Worm (Caenorhabditis elegans): ENCODE data around the gene nhr-59.

DNA sequence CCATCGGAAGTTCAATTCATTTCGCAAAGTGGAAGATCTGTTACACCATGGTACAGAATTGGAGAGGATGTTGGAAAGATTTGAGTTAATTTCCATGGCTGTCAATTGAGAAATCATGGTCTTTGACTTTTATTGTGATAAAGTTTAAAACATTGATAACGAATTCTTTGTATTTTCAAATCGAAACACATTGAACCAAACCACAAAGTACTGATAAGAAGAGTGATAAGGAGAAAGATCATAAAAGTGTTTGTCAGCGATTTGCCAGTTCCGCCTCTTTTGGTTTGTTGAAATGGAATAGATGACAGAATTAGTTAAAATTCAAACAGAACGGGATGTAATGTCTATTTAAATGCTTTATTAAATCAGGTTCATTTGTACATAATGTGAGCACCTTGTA is 49.1 kb upstream of the nhr-59 start:
- TF ChIP-seq snpc-4 (tag; optimal IDR thresholded peaks at IDR 0.05) (no peak), fkh-10 (GFP tag; optimal IDR thresholded peaks at IDR 0.05) (no peak)
